Fruit fly (Drosophila melanogaster) whole organism, embryonic: ENCODE measurements around the gene CG43163.

ENCODE experiments used
- Awh ChIP-seq: fragments of 200-800 bp; sonication (Bioruptor generic); IDR thresholded peaks from 2 replicates; pipeline ENCODE4, ENCODE4 v1.3.6; 2022; ENCODE audit warnings: missing biosample characterization, missing genetic modification characterization
- CG10431 ChIP-seq: fragments of 200-800 bp; sonication (Bioruptor generic); optimal IDR thresholded peaks from 3 replicates; lab custom pipeline; 2018; ENCODE audit warnings: missing biosample characterization, mild to moderate bottlenecking, missing genetic modification characterization
- CG11085 ChIP-seq: fragments of 200-800 bp; sonication (Bioruptor generic); IDR thresholded peaks from 2 replicates; pipeline ENCODE4 v1.3.6; 2022; ENCODE audit warnings: missing biosample characterization, missing genetic modification characterization
- CG11560 ChIP-seq: fragments of 200-800 bp; sonication (Bioruptor generic); IDR thresholded peaks from 3 replicates; pipeline ENCODE4 v1.3.6; 2022; ENCODE audit warnings: missing biosample characterization, missing genetic modification characterization
- CG12104 ChIP-seq: fragments of 200-800 bp; sonication (Bioruptor generic); optimal IDR thresholded peaks from 3 replicates; lab custom pipeline; 2016; ENCODE audit warnings: missing biosample characterization, missing genetic modification characterization
- CG13123 ChIP-seq: fragments of 200-800 bp; sonication (Bioruptor generic); optimal IDR thresholded peaks from 2 replicates; lab custom pipeline; 2016; ENCODE audit warnings: missing biosample characterization, missing genetic modification characterization
- CG14667 ChIP-seq: fragments of 200-800 bp; sonication (Bioruptor generic); IDR thresholded peaks from 2 replicates; pipeline ENCODE4 v1.3.6; 2022; ENCODE audit warnings: missing biosample characterization, missing genetic modification characterization
- CG15269 ChIP-seq: fragments of 200-800 bp; sonication (Bioruptor generic); optimal IDR thresholded peaks from 2 replicates; lab custom pipeline; 2018; ENCODE audit warnings: missing biosample characterization, mild to moderate bottlenecking, missing genetic modification characterization, moderate library complexity
- CG17385 ChIP-seq: fragments of 200-800 bp; sonication (Bioruptor generic); optimal IDR thresholded peaks from 3 replicates; lab custom pipeline; 2018; ENCODE audit warnings: missing biosample characterization, mild to moderate bottlenecking, missing genetic modification characterization
- CG18262 ChIP-seq: fragments of 200-800 bp; optimal IDR thresholded peaks from 3 replicates; lab custom pipeline; 2019; ENCODE audit warnings: missing biosample characterization, mild to moderate bottlenecking, missing genetic modification characterization, moderate library complexity
- CG18476 ChIP-seq: fragments of 200-800 bp; sonication (Bioruptor generic); optimal IDR thresholded peaks from 2 replicates; lab custom pipeline; 2016; ENCODE audit warnings: missing biosample characterization, mild to moderate bottlenecking, missing genetic modification characterization
- CG2129 ChIP-seq: fragments of 200-800 bp; sonication (Bioruptor generic); IDR thresholded peaks from 2 replicates; pipeline ENCODE4 v1.3.6; 2022; ENCODE audit warnings: missing biosample characterization, missing genetic modification characterization; ENCODE audit not compliant: partially characterized antibody
- CG5953 ChIP-seq: fragments of 200-800 bp; sonication (Bioruptor generic); IDR thresholded peaks from 2 replicates; pipeline ENCODE4 v1.3.6; 2022; ENCODE audit warnings: missing biosample characterization, missing genetic modification characterization
- CG6272 ChIP-seq: fragments of 200-800 bp; sonication (Bioruptor generic); IDR thresholded peaks from 2 replicates; pipeline ENCODE4 v1.3.6; 2022; ENCODE audit warnings: missing biosample characterization, missing genetic modification characterization
- CG6689 ChIP-seq: fragments of 200-800 bp; sonication (Bioruptor generic); IDR thresholded peaks from 2 replicates; pipeline ENCODE4 v1.3.6; 2022; ENCODE audit warnings: missing biosample characterization, missing genetic modification characterization
- CG7372 ChIP-seq: fragments of 200-800 bp; sonication (Bioruptor generic); IDR thresholded peaks from 2 replicates; pipeline ENCODE4 v1.3.6; 2022; ENCODE audit warnings: missing biosample characterization, missing genetic modification characterization
- CG8089 ChIP-seq: fragments of 200-800 bp; sonication (Bioruptor generic); optimal IDR thresholded peaks from 3 replicates; lab custom pipeline; 2016; ENCODE audit warnings: missing biosample characterization, missing genetic modification characterization
- CG8281 ChIP-seq: fragments of 200-800 bp; sonication (Bioruptor generic); optimal IDR thresholded peaks from 2 replicates; lab custom pipeline; 2018; ENCODE audit warnings: missing biosample characterization, mild to moderate bottlenecking, missing genetic modification characterization, moderate library complexity
- CG9437 ChIP-seq: fragments of 200-800 bp; sonication (Bioruptor generic); optimal IDR thresholded peaks from 2 replicates; lab custom pipeline; 2018; ENCODE audit warnings: missing biosample characterization, mild to moderate bottlenecking, missing genetic modification characterization
- CG9876 ChIP-seq: fragments of 200-800 bp; sonication (Bioruptor generic); optimal IDR thresholded peaks from 2 replicates; lab custom pipeline; 2016; ENCODE audit warnings: missing biosample characterization, missing genetic modification characterization
- Ets97D ChIP-seq: fragments of 200-800 bp; sonication (Bioruptor generic); optimal IDR thresholded peaks from 3 replicates; lab custom pipeline; 2016; ENCODE audit warnings: missing biosample characterization, missing genetic modification characterization
- Fer1 ChIP-seq: fragments of 200-800 bp; sonication (Bioruptor generic); optimal IDR thresholded peaks from 2 replicates; lab custom pipeline; 2017; ENCODE audit warnings: missing biosample characterization, mild to moderate bottlenecking, missing genetic modification characterization
- H15 ChIP-seq: fragments of 200-800 bp; sonication (Bioruptor generic); IDR thresholded peaks from 3 replicates; pipeline ENCODE4 v1.3.6; 2022; ENCODE audit warnings: missing biosample characterization, missing genetic modification characterization
- HLH54F ChIP-seq: fragments of 200-800 bp; sonication (Bioruptor generic); optimal IDR thresholded peaks from 3 replicates; lab custom pipeline; 2016; ENCODE audit warnings: missing biosample characterization, missing genetic modification characterization
- Hsf ChIP-seq: fragments of 200-800 bp; sonication (Bioruptor generic); optimal IDR thresholded peaks from 3 replicates; lab custom pipeline; 2016; ENCODE audit warnings: missing biosample characterization, missing genetic modification characterization
- Jarid2 ChIP-seq: fragments of 200-800 bp; sonication (Bioruptor generic); optimal IDR thresholded peaks from 3 replicates; lab custom pipeline; 2017; ENCODE audit warnings: mild to moderate bottlenecking, missing biosample characterization, missing genetic modification reagents, missing genetic modification characterization
- Max ChIP-seq: fragments of 200-800 bp; sonication (Bioruptor generic); optimal IDR thresholded peaks from 2 replicates; lab custom pipeline; 2016; ENCODE audit warnings: missing biosample characterization, mild to moderate bottlenecking, missing genetic modification characterization
- Meics ChIP-seq: fragments of 200-800 bp; sonication (Bioruptor generic); optimal IDR thresholded peaks from 2 replicates; lab custom pipeline; 2017; ENCODE audit warnings: missing biosample characterization, mild to moderate bottlenecking, missing genetic modification characterization
- Neu2 ChIP-seq: fragments of 200-800 bp; sonication (Bioruptor generic); optimal IDR thresholded peaks from 3 replicates; lab custom pipeline; 2016; ENCODE audit warnings: missing biosample characterization, missing genetic modification characterization, borderline replicate concordance
- Nf-YA ChIP-seq: fragments of 200-800 bp; sonication (Bioruptor generic); IDR thresholded peaks from 2 replicates; pipeline ENCODE4 v1.3.6; 2022; ENCODE audit warnings: missing biosample characterization, missing genetic modification characterization
- NfI ChIP-seq: fragments of 200-800 bp; sonication (Bioruptor generic); optimal IDR thresholded peaks from 3 replicates; lab custom pipeline; 2018; ENCODE audit warnings: missing biosample characterization, mild to moderate bottlenecking, missing genetic modification characterization, moderate library complexity
- Poxn ChIP-seq: fragments of 200-800 bp; sonication (Bioruptor generic); IDR thresholded peaks from 2 replicates; pipeline ENCODE4 v1.3.6; 2022; ENCODE audit warnings: missing biosample characterization, missing genetic modification characterization
- Rx ChIP-seq: fragments of 200-800 bp; sonication (Bioruptor generic); IDR thresholded peaks from 2 replicates; pipeline ENCODE4 v1.3.6; 2022; ENCODE audit warnings: missing biosample characterization, missing genetic modification characterization
- TFAM ChIP-seq: fragments of 200-800 bp; sonication (Bioruptor generic); optimal IDR thresholded peaks from 2 replicates; lab custom pipeline; 2017; ENCODE audit warnings: missing biosample characterization, missing genetic modification characterization, inconsistent platforms
- aop ChIP-seq: fragments of 200-800 bp; sonication (Bioruptor generic); IDR thresholded peaks from 2 replicates; pipeline ENCODE4 v1.3.6; 2022; ENCODE audit warnings: missing biosample characterization, missing genetic modification characterization
- bbx ChIP-seq: fragments of 200-800 bp; sonication (Bioruptor generic); IDR thresholded peaks from 2 replicates; pipeline ENCODE4 v1.3.6; 2022; ENCODE audit warnings: missing biosample characterization, missing genetic modification characterization; ENCODE audit not compliant: partially characterized antibody
- caup ChIP-seq: fragments of 200-800 bp; sonication (Bioruptor generic); optimal IDR thresholded peaks from 3 replicates; lab custom pipeline; 2017; ENCODE audit warnings: missing biosample characterization, mild to moderate bottlenecking, missing genetic modification characterization, moderate library complexity; ENCODE audit not compliant: severe bottlenecking
- disco-r ChIP-seq: fragments of 200-800 bp; sonication (Bioruptor generic); optimal IDR thresholded peaks from 2 replicates; lab custom pipeline; 2016; ENCODE audit warnings: missing biosample characterization, missing genetic modification characterization
- exex ChIP-seq: fragments of 200-800 bp; sonication (Bioruptor generic); optimal IDR thresholded peaks from 4 replicates; lab custom pipeline; 2018; ENCODE audit warnings: missing biosample characterization, mild to moderate bottlenecking, missing genetic modification characterization, moderate library complexity
- ftz-f1 ChIP-seq: fragments of 200-800 bp; sonication (Bioruptor generic); optimal IDR thresholded peaks from 2 replicates; lab custom pipeline; 2016; ENCODE audit warnings: missing biosample characterization, missing genetic modification characterization
- insv ChIP-seq, 2 experiments: fragments of 200-800 bp; sonication (Bioruptor generic); optimal IDR thresholded peaks; 3 replicates each; lab custom pipeline; 2016 to 2018; ENCODE audit warnings: missing biosample characterization in 2 of 2, missing genetic modification characterization in 2 of 2
- nerfin-1 ChIP-seq: fragments of 200-800 bp; sonication (Bioruptor generic); optimal IDR thresholded peaks from 3 replicates; lab custom pipeline; 2019; ENCODE audit warnings: missing biosample characterization, mild to moderate bottlenecking, missing genetic modification characterization, moderate library complexity
- otp ChIP-seq: fragments of 200-800 bp; sonication (Bioruptor generic); IDR thresholded peaks from 3 replicates; pipeline ENCODE4, ENCODE4 v1.3.6; 2022; ENCODE audit warnings: missing biosample characterization, missing genetic modification characterization
- phol ChIP-seq: fragments of 200-800 bp; sonication (Bioruptor generic); optimal IDR thresholded peaks from 3 replicates; lab custom pipeline; 2018; ENCODE audit warnings: missing biosample characterization, mild to moderate bottlenecking, missing genetic modification characterization, moderate library complexity
- sna ChIP-seq: fragments of 200-800 bp; sonication (Bioruptor generic); IDR thresholded peaks from 2 replicates; pipeline ENCODE4 v1.3.6; 2022; ENCODE audit warnings: missing biosample characterization, missing genetic modification characterization; ENCODE audit not compliant: partially characterized antibody
- trh ChIP-seq: fragments of 200-800 bp; sonication (Bioruptor generic); optimal IDR thresholded peaks from 2 replicates; lab custom pipeline; 2016; ENCODE audit warnings: missing biosample characterization, missing genetic modification characterization
- twi ChIP-seq: fragments of 200-800 bp; optimal IDR thresholded peaks from 2 replicates; lab custom pipeline; 2019; ENCODE audit warnings: missing biosample characterization, mild to moderate bottlenecking, missing genetic modification characterization, moderate library complexity
- z ChIP-seq: fragments of 200-800 bp; sonication (Bioruptor generic); IDR thresholded peaks from 3 replicates; pipeline ENCODE4 v1.3.6; 2022; ENCODE audit warnings: missing biosample characterization, missing genetic modification characterization

CG43163 gene

DNA sequence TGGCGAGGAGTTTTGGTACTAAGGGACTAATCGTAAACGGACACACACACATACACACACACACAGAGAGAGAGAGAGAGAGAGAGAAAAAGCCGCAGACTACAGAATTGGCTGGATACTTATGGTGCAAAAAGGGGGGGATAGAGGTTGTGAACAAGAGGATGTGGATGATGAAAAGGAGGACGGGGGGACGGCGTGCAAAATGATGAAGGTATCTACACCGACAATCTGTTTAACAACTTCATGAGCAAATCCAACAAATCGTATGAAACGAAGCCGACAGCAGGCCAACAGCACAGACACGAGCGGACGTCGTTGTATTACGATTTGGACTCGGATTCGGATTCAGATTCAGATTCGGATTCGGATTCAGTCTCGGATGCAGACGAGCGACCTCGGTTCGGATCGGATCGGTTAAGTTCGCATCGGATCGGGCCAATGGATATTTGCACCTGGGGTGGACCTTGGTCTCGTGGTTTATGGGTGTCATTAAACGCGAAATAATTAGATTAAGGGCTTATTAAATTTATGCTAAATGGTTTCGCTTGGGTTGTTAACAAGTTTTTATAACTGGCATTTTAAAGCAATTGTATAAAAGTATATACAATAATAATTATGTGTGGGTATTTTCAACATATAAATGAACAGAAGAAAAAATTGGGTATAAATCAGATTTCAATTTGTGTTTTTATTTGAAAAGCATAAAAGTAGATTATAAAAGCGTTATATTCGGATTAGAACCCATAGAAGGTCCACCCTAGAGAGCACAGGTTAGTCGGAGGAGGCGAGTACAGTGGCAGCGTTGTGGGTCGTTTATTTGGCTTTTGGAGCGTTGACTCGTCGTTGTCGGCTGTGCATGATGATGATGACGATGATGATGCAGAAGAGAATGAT, 51.7 kb downstream of the CG43163 start (continued):
- TF ChIP-seq Hsf, result peak; percentile 76
- peak; percentile 82 for TF ChIP-seq exex (tag; lab: Kevin White, UChicago)
- no peak for TF ChIP-seq z (GFP tag; lab: Robert Waterston, UW)
- peak; percentile 83 for TF ChIP-seq NfI (GFP tag; lab: Kevin White, UChicago)
- TF ChIP-seq CG8089 (GFP tag; lab: Kevin White, UChicago), result no peak
- TF ChIP-seq CG12104 (GFP tag; lab: Kevin White, UChicago), result peak; percentile 91
- TF ChIP-seq Max (GFP tag; lab: Kevin White, UChicago), result peak; percentile 91
- TF ChIP-seq Rx (GFP tag; lab: Robert Waterston, UW), result 0 out of 2 replicates have a peak, but pooled peaks have one; percentile 32
- TF ChIP-seq otp (GFP tag; lab: Robert Waterston, UW), result peak; percentile 48; the same call in 1 of the 3 replicates
- no peak for TF ChIP-seq sna (GFP tag; lab: Robert Waterston, UW)
- peak; percentile 47 for TF ChIP-seq Nf-YA (GFP tag; lab: Robert Waterston, UW)
- TF ChIP-seq Neu2 (GFP tag; lab: Kevin White, UChicago), result no peak
- TF ChIP-seq insv (GFP tag; optimal IDR thresholded peaks at IDR 0.05; lab: Kevin White, UChicago), result peak in 1 of 2 experiments; percentile 47
- TF ChIP-seq CG7372 (GFP tag; lab: Robert Waterston, UW), result peak; percentile 79
- no peak for TF ChIP-seq bbx
- peak; percentile 89 for TF ChIP-seq CG15269 (tag; lab: Kevin White, UChicago)
- TF ChIP-seq ftz-f1 (GFP tag; lab: Kevin White, UChicago), result no peak
- no peak for TF ChIP-seq CG9876
- TF ChIP-seq HLH54F (GFP tag; lab: Kevin White, UChicago), result peak; percentile 17
- peak; percentile 25; the same call in 1 of the 2 replicates for TF ChIP-seq CG14667 (GFP tag; lab: Robert Waterston, UW)
- peak; percentile 63 for TF ChIP-seq CG10431 (GFP tag; lab: Kevin White, UChicago)
- TF ChIP-seq aop (GFP tag; lab: Robert Waterston, UW), result no peak
- TF ChIP-seq nerfin-1 (tag; lab: Kevin White, UChicago), result peak; percentile 79
- peak; percentile 89 for TF ChIP-seq CG18476 (GFP tag; lab: Kevin White, UChicago)
- peak; percentile 91 for TF ChIP-seq phol (tag; lab: Kevin White, UChicago)
- TF ChIP-seq trh (GFP tag; lab: Kevin White, UChicago), result peak; percentile 74
- peak; percentile 60 for TF ChIP-seq twi
- peak; percentile 83 for TF ChIP-seq CG17385 (GFP tag; lab: Kevin White, UChicago)
- peak; percentile 17; the same call in 1 of the 2 replicates for TF ChIP-seq CG5953 (GFP tag; lab: Robert Waterston, UW)
- TF ChIP-seq H15 (GFP tag; lab: Robert Waterston, UW), result peak; percentile 55; the same call in 2 of the 3 replicates
- no peak for TF ChIP-seq CG2129 (GFP tag; lab: Robert Waterston, UW)
- peak; percentile 51; the same call in 1 of the 2 replicates for TF ChIP-seq CG11085 (GFP tag; lab: Robert Waterston, UW)
- TF ChIP-seq CG11560, result peak; percentile 32; the same call in 1 of the 3 replicates
- TF ChIP-seq CG6689 (GFP tag; lab: Robert Waterston, UW), result peak; percentile 83
- peak; percentile 18 for TF ChIP-seq TFAM (GFP tag; lab: Kevin White, UChicago)
- TF ChIP-seq CG6272 (GFP tag; lab: Robert Waterston, UW), result 0 out of 2 replicates have a peak, but pooled peaks have one; percentile 20
- TF ChIP-seq CG9437 (GFP tag; lab: Kevin White, UChicago), result peak; percentile 82
- TF ChIP-seq Meics (GFP tag; lab: Kevin White, UChicago), result peak; percentile 95
- no peak for TF ChIP-seq Poxn (GFP tag; lab: Robert Waterston, UW)
- TF ChIP-seq caup (GFP tag; lab: Kevin White, UChicago), result peak; percentile 93
- TF ChIP-seq Jarid2, result peak; percentile 70
- peak; percentile 94 for TF ChIP-seq CG18262 (tag; lab: Kevin White, UChicago)
- peak; percentile 55 for TF ChIP-seq CG8281 (tag; lab: Kevin White, UChicago)
- TF ChIP-seq Fer1 (GFP tag; lab: Kevin White, UChicago), result peak; percentile 97
- TF ChIP-seq disco-r, result peak; percentile 9
- peak; percentile 48 for TF ChIP-seq CG13123 (GFP tag; lab: Kevin White, UChicago)
- TF ChIP-seq Awh (GFP tag; lab: Robert Waterston, UW), result peak; percentile 71
- TF ChIP-seq Ets97D, result peak; percentile 36
